Fruit fly (Drosophila melanogaster) whole organism, embryonic: Measurements from ENCODE around the gene CG31817.

Experiments
- Atf3 ChIP-seq: fragments of 200-800 bp; sonication (Bioruptor generic); optimal IDR thresholded peaks from 3 replicates; lab custom pipeline; 2016; ENCODE audit warnings: missing biosample characterization, missing genetic modification characterization
- Bgb ChIP-seq: fragments of 200-800 bp; sonication (Bioruptor generic); IDR thresholded peaks from 2 replicates; pipeline ENCODE4 v1.3.6; 2022; ENCODE audit warnings: missing biosample characterization, missing genetic modification characterization; ENCODE audit not compliant: partially characterized antibody
- CG10267 ChIP-seq: fragments of 200-800 bp; sonication (Bioruptor generic); optimal IDR thresholded peaks from 2 replicates; lab custom pipeline; 2018; ENCODE audit warnings: missing biosample characterization, mild to moderate bottlenecking, missing genetic modification characterization, moderate library complexity
- CG10565 ChIP-seq: fragments of 200-800 bp; sonication (Bioruptor generic); optimal IDR thresholded peaks from 3 replicates; lab custom pipeline; 2016; ENCODE audit warnings: missing biosample characterization, mild to moderate bottlenecking, missing genetic modification characterization
- CG11085 ChIP-seq: fragments of 200-800 bp; sonication (Bioruptor generic); IDR thresholded peaks from 2 replicates; pipeline ENCODE4 v1.3.6; 2022; ENCODE audit warnings: missing biosample characterization, missing genetic modification characterization
- CG11247 ChIP-seq: fragments of 200-800 bp; sonication (Bioruptor generic); IDR thresholded peaks from 2 replicates; pipeline ENCODE4 v1.3.6; 2022; ENCODE audit warnings: missing biosample characterization, missing genetic modification characterization
- CG11456 ChIP-seq: fragments of 200-800 bp; sonication (Bioruptor generic); IDR thresholded peaks from 3 replicates; pipeline ENCODE4 v1.3.6; 2022; ENCODE audit warnings: missing biosample characterization, missing genetic modification characterization
- CG12391 ChIP-seq: fragments of 200-800 bp; sonication (Bioruptor generic); optimal IDR thresholded peaks from 3 replicates; lab custom pipeline; 2018; ENCODE audit warnings: missing biosample characterization, mild to moderate bottlenecking, missing genetic modification characterization, moderate library complexity
- CG13287 ChIP-seq: fragments of 200-800 bp; sonication (Bioruptor generic); IDR thresholded peaks from 2 replicates; pipeline ENCODE4 v1.3.6; 2022; ENCODE audit warnings: missing biosample characterization, missing genetic modification characterization; ENCODE audit not compliant: partially characterized antibody
- CG14050 ChIP-seq: fragments of 200-800 bp; sonication (Bioruptor generic); IDR thresholded peaks from 3 replicates; pipeline ENCODE4 v1.3.6; 2022; ENCODE audit warnings: missing biosample characterization, missing genetic modification characterization
- CG15696 ChIP-seq: fragments of 200-800 bp; sonication (Bioruptor generic); optimal IDR thresholded peaks from 2 replicates; lab custom pipeline; 2019; ENCODE audit warnings: missing biosample characterization, mild to moderate bottlenecking, missing genetic modification characterization, moderate library complexity
- CG2202 ChIP-seq: fragments of 200-800 bp; sonication (Bioruptor generic); optimal IDR thresholded peaks from 2 replicates; lab custom pipeline; 2018; ENCODE audit warnings: missing biosample characterization, mild to moderate bottlenecking, missing genetic modification characterization
- CG2889 ChIP-seq: fragments of 200-800 bp; sonication (Bioruptor generic); IDR thresholded peaks from 3 replicates; pipeline ENCODE4 v1.3.6; 2022; ENCODE audit warnings: missing biosample characterization, missing genetic modification characterization
- CG30431 ChIP-seq: fragments of 200-800 bp; sonication (Bioruptor generic); optimal IDR thresholded peaks from 2 replicates; lab custom pipeline; 2017; ENCODE audit warnings: missing biosample characterization, missing genetic modification characterization
- CG3065 ChIP-seq: fragments of 200-800 bp; sonication (Bioruptor generic); optimal IDR thresholded peaks from 2 replicates; lab custom pipeline; 2016; ENCODE audit warnings: missing biosample characterization, missing genetic modification characterization
- CG3163 ChIP-seq: fragments of 200-800 bp; sonication (Bioruptor generic); optimal IDR thresholded peaks from 3 replicates; lab custom pipeline; 2016; ENCODE audit warnings: missing biosample characterization, missing genetic modification characterization
- CG34224 ChIP-seq: fragments of 200-800 bp; sonication (Bioruptor generic); IDR thresholded peaks from 3 replicates; pipeline ENCODE4 v1.3.6; 2022; ENCODE audit warnings: missing biosample characterization, missing genetic modification characterization; ENCODE audit not compliant: partially characterized antibody
- CG34422 ChIP-seq: fragments of 200-800 bp; sonication (Bioruptor generic); IDR thresholded peaks from 3 replicates; pipeline ENCODE4 v1.3.6; 2022; ENCODE audit warnings: missing biosample characterization, missing genetic modification characterization
- CG4730 ChIP-seq: fragments of 200-800 bp; sonication (Bioruptor generic); IDR thresholded peaks from 2 replicates; pipeline ENCODE4 v1.3.6; 2022; ENCODE audit warnings: missing biosample characterization, missing genetic modification characterization
- CG6254 ChIP-seq: fragments of 200-800 bp; sonication (Bioruptor generic); optimal IDR thresholded peaks from 3 replicates; lab custom pipeline; 2017; ENCODE audit warnings: mild to moderate bottlenecking, missing biosample characterization, missing genetic modification reagents, missing genetic modification characterization
- CG8765 ChIP-seq: fragments of 200-800 bp; sonication (Bioruptor generic); IDR thresholded peaks from 2 replicates; pipeline ENCODE4 v1.3.6; 2022; ENCODE audit warnings: missing biosample characterization, missing genetic modification characterization
- CG9215 ChIP-seq: fragments of 200-800 bp; sonication (Bioruptor generic); IDR thresholded peaks from 2 replicates; pipeline ENCODE4 v1.3.6; 2022; ENCODE audit warnings: missing biosample characterization, missing genetic modification characterization
- D ChIP-seq, 2 experiments: fragments of 200-800 bp in 1 of 2; fragments of >200 bp in 1 of 2; sonication (Bioruptor generic) in 1 of 2; optimal IDR thresholded peaks; 2 replicates in 1 of 2; 3 replicates in 1 of 2; lab custom pipeline; 2017; ENCODE audit warnings: mild to moderate bottlenecking in 1 of 2, missing biosample characterization in 1 of 2, missing genetic modification characterization in 1 of 2, missing genetic modification reagents in 1 of 2
- D19A ChIP-seq: fragments of 200-800 bp; optimal IDR thresholded peaks from 3 replicates; lab custom pipeline; 2019; ENCODE audit warnings: missing biosample characterization, mild to moderate bottlenecking, missing genetic modification characterization, moderate library complexity
- Dek ChIP-seq: fragments of 200-800 bp; sonication (Bioruptor generic); optimal IDR thresholded peaks from 3 replicates; lab custom pipeline; 2019; ENCODE audit warnings: missing biosample characterization, mild to moderate bottlenecking, missing genetic modification characterization, moderate library complexity
- Ets97D ChIP-seq: fragments of 200-800 bp; sonication (Bioruptor generic); optimal IDR thresholded peaks from 3 replicates; lab custom pipeline; 2016; ENCODE audit warnings: missing biosample characterization, missing genetic modification characterization
- Hmr ChIP-seq: fragments of 200-800 bp; sonication (Bioruptor generic); optimal IDR thresholded peaks from 3 replicates; lab custom pipeline; 2017; ENCODE audit warnings: mild to moderate bottlenecking, missing biosample characterization, missing genetic modification reagents, missing genetic modification characterization
- NK7.1 ChIP-seq: fragments of 200-800 bp; sonication (Bioruptor generic); optimal IDR thresholded peaks from 3 replicates; lab custom pipeline; 2016; ENCODE audit warnings: missing biosample characterization, missing genetic modification characterization
- Nf-YB ChIP-seq: fragments of 200-800 bp; sonication (Bioruptor generic); optimal IDR thresholded peaks from 3 replicates; lab custom pipeline; 2019; ENCODE audit warnings: missing biosample characterization, mild to moderate bottlenecking, missing genetic modification characterization, moderate library complexity
- Spps ChIP-seq: fragments of 200-800 bp; sonication (Bioruptor generic); optimal IDR thresholded peaks from 2 replicates; lab custom pipeline; 2018; ENCODE audit warnings: missing biosample characterization, mild to moderate bottlenecking, missing genetic modification characterization
- Xbp1 ChIP-seq: fragments of 200-800 bp; sonication (Bioruptor generic); optimal IDR thresholded peaks from 3 replicates; lab custom pipeline; 2016; ENCODE audit warnings: missing biosample characterization, mild to moderate bottlenecking, missing genetic modification characterization
- Xrp1 ChIP-seq: fragments of 200-800 bp; sonication (Bioruptor generic); IDR thresholded peaks from 2 replicates; pipeline ENCODE4 v1.3.6; 2022; ENCODE audit warnings: missing biosample characterization, missing genetic modification characterization
- ash1 ChIP-seq: fragments of 200-800 bp; sonication (Bioruptor generic); optimal IDR thresholded peaks from 2 replicates; lab custom pipeline; 2018; ENCODE audit warnings: missing biosample characterization, mild to moderate bottlenecking, missing genetic modification characterization
- bab2 ChIP-seq: fragments of 200-800 bp; sonication (Bioruptor generic); optimal IDR thresholded peaks from 2 replicates; lab custom pipeline; 2016; ENCODE audit warnings: missing biosample characterization, missing genetic modification characterization
- bsh ChIP-seq, 2 experiments: fragments of 200-800 bp; sonication (Bioruptor generic); optimal IDR thresholded peaks; 2 replicates each; lab custom pipeline; 2017 to 2018; ENCODE audit warnings: mild to moderate bottlenecking in 2 of 2, missing biosample characterization in 2 of 2, missing genetic modification characterization in 2 of 2, moderate library complexity in 1 of 2
- chm ChIP-seq: fragments of 200-800 bp; sonication (Bioruptor generic); IDR thresholded peaks from 2 replicates; pipeline ENCODE4 v1.3.6; 2022; ENCODE audit warnings: missing biosample characterization, missing genetic modification characterization
- crp ChIP-seq, 2 experiments: fragments of 200-800 bp; sonication (Bioruptor generic); optimal IDR thresholded peaks; 2 replicates in 1 of 2; 3 replicates in 1 of 2; lab custom pipeline; 2017; ENCODE audit warnings: missing biosample characterization in 2 of 2, missing genetic modification characterization in 2 of 2, mild to moderate bottlenecking in 1 of 2, moderate library complexity in 1 of 2
- dm ChIP-seq: fragments of 200-800 bp; sonication (Bioruptor generic); optimal IDR thresholded peaks from 3 replicates; lab custom pipeline; 2016; ENCODE audit warnings: missing biosample characterization, missing genetic modification characterization
- gt ChIP-seq: fragments of 200-800 bp; sonication (Bioruptor generic); IDR thresholded peaks from 2 replicates; pipeline ENCODE4 v1.3.6; 2022; ENCODE audit warnings: missing biosample characterization, missing genetic modification characterization
- ind ChIP-seq: fragments of 200-800 bp; sonication (Bioruptor generic); optimal IDR thresholded peaks from 3 replicates; lab custom pipeline; 2016; ENCODE audit warnings: missing biosample characterization, missing genetic modification characterization
- lilli ChIP-seq: fragments of 200-800 bp; sonication (Bioruptor generic); optimal IDR thresholded peaks from 3 replicates; lab custom pipeline; 2016; ENCODE audit warnings: missing biosample characterization, missing genetic modification characterization
- maf-S ChIP-seq: fragments of 200-800 bp; sonication (Bioruptor generic); optimal IDR thresholded peaks from 2 replicates; lab custom pipeline; 2016; ENCODE audit warnings: missing biosample characterization, missing genetic modification characterization
- mam ChIP-seq: fragments of 200-800 bp; sonication (Bioruptor generic); optimal IDR thresholded peaks from 3 replicates; lab custom pipeline; 2016; ENCODE audit warnings: missing biosample characterization, missing genetic modification characterization
- pum ChIP-seq: fragments of 200-800 bp; sonication (Bioruptor generic); optimal IDR thresholded peaks from 2 replicates; lab custom pipeline; 2016; ENCODE audit warnings: missing biosample characterization, missing genetic modification characterization
- row ChIP-seq: fragments of 200-800 bp; sonication (Bioruptor generic); IDR thresholded peaks from 3 replicates; pipeline ENCODE4 v1.3.6; 2022; ENCODE audit warnings: missing biosample characterization, missing genetic modification characterization
- shn ChIP-seq: fragments of 200-800 bp; sonication (Bioruptor generic); optimal IDR thresholded peaks from 3 replicates; lab custom pipeline; 2016; ENCODE audit warnings: missing biosample characterization, missing genetic modification characterization
- stc ChIP-seq: fragments of 200-800 bp; sonication (Bioruptor generic); IDR thresholded peaks from 2 replicates; pipeline ENCODE4 v1.3.6; 2022; ENCODE audit warnings: missing biosample characterization, missing genetic modification characterization
- tin ChIP-seq: fragments of 200-800 bp; sonication (Bioruptor generic); optimal IDR thresholded peaks from 3 replicates; lab custom pipeline; 2016; ENCODE audit warnings: missing biosample characterization, missing genetic modification characterization

The CG31817 gene

dm6 chr2L:16352585-16353580 lies 15.2 kb upstream of the CG31817 start, which contains the start of the genes Hyls1, chif and CG4455 (continued):
- peak; percentile 7 for TF ChIP-seq tin (GFP tag; lab: Kevin White, UChicago)
- TF ChIP-seq D19A (tag; lab: Kevin White, UChicago): peak; percentile 42
- no peak for TF ChIP-seq Nf-YB
- peak; percentile 41 for TF ChIP-seq Dek (tag; lab: Kevin White, UChicago)
- no peak for TF ChIP-seq CG14050 (GFP tag; lab: Robert Waterston, UW)
- no peak for TF ChIP-seq shn
- no peak for TF ChIP-seq mam (GFP tag; lab: Kevin White, UChicago)
- no peak for TF ChIP-seq Atf3 (GFP tag; lab: Kevin White, UChicago)
- peak; percentile 56 for TF ChIP-seq ind (GFP tag; lab: Kevin White, UChicago)
- no peak for TF ChIP-seq CG2889 (GFP tag; lab: Robert Waterston, UW)
- TF ChIP-seq Xrp1 (GFP tag; lab: Robert Waterston, UW): no peak; the same call in 1 of the 2 replicates
- no peak for TF ChIP-seq CG3065 (GFP tag; lab: Kevin White, UChicago)
- peak; percentile 80 for TF ChIP-seq CG34224 (GFP tag; lab: Robert Waterston, UW)
- TF ChIP-seq CG12391 (tag; lab: Kevin White, UChicago): peak; percentile 43
- 0 out of 3 replicates have a peak, but pooled peaks have one; percentile 18 for TF ChIP-seq CG34422 (GFP tag; lab: Robert Waterston, UW)
- no peak for TF ChIP-seq bsh (GFP tag; optimal IDR thresholded peaks at IDR 0.05; lab: Kevin White, UChicago)
- no peak for TF ChIP-seq dm
- no peak for TF ChIP-seq CG11085
- TF ChIP-seq Ets97D (GFP tag; lab: Kevin White, UChicago): peak; percentile 26
- TF ChIP-seq pum (GFP tag; lab: Kevin White, UChicago): no peak
- no peak for TF ChIP-seq CG8765
- no peak for TF ChIP-seq ash1 (GFP tag; lab: Kevin White, UChicago)
- TF ChIP-seq stc (GFP tag; lab: Robert Waterston, UW): no peak
- TF ChIP-seq lilli (GFP tag; lab: Kevin White, UChicago): peak; percentile 31
- no peak for TF ChIP-seq CG30431 (GFP tag; lab: Kevin White, UChicago)
- TF ChIP-seq bab2 (GFP tag; lab: Kevin White, UChicago): no peak
- no peak for TF ChIP-seq CG11456 (GFP tag; lab: Robert Waterston, UW)
- TF ChIP-seq CG10267 (tag; lab: Kevin White, UChicago): peak; percentile 67
- no peak for TF ChIP-seq NK7.1 (GFP tag; lab: Kevin White, UChicago)
- TF ChIP-seq CG9215 (GFP tag; lab: Robert Waterston, UW): peak; percentile 57
- TF ChIP-seq CG13287: peak; percentile 88
- TF ChIP-seq chm: no peak
- TF ChIP-seq CG3163: no peak
- TF ChIP-seq Bgb: peak; percentile 85
- no peak for TF ChIP-seq crp (GFP tag; optimal IDR thresholded peaks at IDR 0.05; lab: Kevin White, UChicago)
- no peak for TF ChIP-seq CG10565 (GFP tag; lab: Kevin White, UChicago)
- peak; percentile 46 for TF ChIP-seq Xbp1 (GFP tag; lab: Kevin White, UChicago)
- no peak for TF ChIP-seq Spps (tag; lab: Kevin White, UChicago)
- no peak for TF ChIP-seq CG2202 (tag; lab: Kevin White, UChicago)
- TF ChIP-seq CG11247 (GFP tag; lab: Robert Waterston, UW): no peak
- TF ChIP-seq D (optimal IDR thresholded peaks at IDR 0.05; lab: Kevin White, UChicago): peak; percentile 67
- peak; percentile 40 for TF ChIP-seq D (GFP tag; optimal IDR thresholded peaks at IDR 0.05; lab: Kevin White, UChicago)
- TF ChIP-seq CG15696: peak; percentile 56
- no peak for TF ChIP-seq CG4730
- TF ChIP-seq maf-S (GFP tag; lab: Kevin White, UChicago): no peak
- peak; percentile 53 for TF ChIP-seq CG6254 (GFP tag; lab: Kevin White, UChicago)
- peak; percentile 92 for TF ChIP-seq row (GFP tag; lab: Robert Waterston, UW)
- TF ChIP-seq gt (GFP tag; lab: Robert Waterston, UW): no peak
- TF ChIP-seq Hmr: peak; percentile 44
